Worm (Caenorhabditis elegans) whole organism, L1 larva: Measurements from ENCODE around the gene T17H7.7.
A peak's percentile ranks its signal among the peaks of the same experiment; 100 is the strongest.

Experiments
- C04F5.9 ChIP-seq: sonication (generic microtip); optimal IDR thresholded peaks from 2 replicates; lab custom pipeline; 2016; ENCODE audit warnings: missing genetic modification characterization, missing compliant biosample characterization
- F16B12.6 ChIP-seq: fragments of 150-350 bp; optimal IDR thresholded peaks from 2 replicates; lab custom pipeline; 2014; ENCODE audit warnings: missing biosample characterization, missing genetic modification characterization
- Y116A8C.19 ChIP-seq: sonication (generic microtip); optimal IDR thresholded peaks from 2 replicates; lab custom pipeline; 2016; ENCODE audit warnings: missing compliant biosample characterization, missing genetic modification characterization, borderline replicate concordance
- alr-1 ChIP-seq: fragments of 200-800 bp; sonication (Bioruptor generic); optimal IDR thresholded peaks from 2 replicates; lab custom pipeline; 2018; ENCODE audit warnings: borderline replicate concordance, mild to moderate bottlenecking, missing genetic modification characterization, missing compliant biosample characterization
- ama-1 ChIP-seq: fragments of 150-350 bp; optimal IDR thresholded peaks from 2 replicates; lab custom pipeline; 2014
- ceh-8 ChIP-seq: fragments of 200-800 bp; sonication (Bioruptor generic); optimal IDR thresholded peaks from 2 replicates; lab custom pipeline; 2018; ENCODE audit warnings: mild to moderate bottlenecking, missing genetic modification characterization, moderate library complexity, missing compliant biosample characterization
- ces-1 ChIP-seq: fragments of 150-350 bp; optimal IDR thresholded peaks from 2 replicates; lab custom pipeline; 2014; ENCODE audit warnings: missing biosample characterization, missing genetic modification reagents, missing genetic modification characterization
- dpl-1 ChIP-seq, 3 experiments: fragments of 150-350 bp in 2 of 3; sonication (generic microtip) in 1 of 3; optimal IDR thresholded peaks; 2 replicates each; lab custom pipeline; 2014 to 2017; ENCODE audit warnings: missing biosample characterization in 3 of 3, missing genetic modification characterization in 3 of 3, missing genetic modification reagents in 3 of 3
- dsc-1 ChIP-seq: sonication (generic microtip); optimal IDR thresholded peaks from 2 replicates; lab custom pipeline; 2016; ENCODE audit warnings: mild to moderate bottlenecking, missing genetic modification characterization, missing compliant biosample characterization
- efl-1 ChIP-seq, 4 experiments: fragments of 150-350 bp; optimal IDR thresholded peaks in 3 of 4; peaks in 1 of 4; 1 replicate in 1 of 4; 2 replicates in 3 of 4; lab custom pipeline; 2014; ENCODE audit warnings: missing biosample characterization in 2 of 4, missing genetic modification characterization in 2 of 4, missing genetic modification reagents in 2 of 4
- elt-2 ChIP-seq: sonication (generic microtip); optimal IDR thresholded peaks from 2 replicates; lab custom pipeline; 2016; ENCODE audit warnings: missing genetic modification characterization, mild to moderate bottlenecking, inconsistent platforms, missing compliant biosample characterization, missing genetic modification reagents
- ets-5 ChIP-seq: fragments of 200-800 bp; sonication (Bioruptor generic); IDR thresholded peaks from 2 replicates; pipeline ENCODE4 v1.3.6; 2022; ENCODE audit warnings: missing genetic modification characterization, missing compliant biosample characterization
- fkh-4 ChIP-seq: sonication (generic microtip); optimal IDR thresholded peaks from 2 replicates; lab custom pipeline; 2016; ENCODE audit warnings: missing compliant biosample characterization, missing genetic modification characterization, borderline replicate concordance
- fkh-8 ChIP-seq: sonication (generic microtip); optimal IDR thresholded peaks from 2 replicates; lab custom pipeline; 2016; ENCODE audit warnings: mild to moderate bottlenecking, missing genetic modification characterization, missing compliant biosample characterization
- hlh-4 ChIP-seq: sonication (generic microtip); optimal IDR thresholded peaks from 2 replicates; lab custom pipeline; 2016; ENCODE audit warnings: mild to moderate bottlenecking, missing genetic modification characterization, missing compliant biosample characterization
- hpl-2 ChIP-seq: fragments of 150-350 bp; optimal IDR thresholded peaks from 2 replicates; lab custom pipeline; 2014; ENCODE audit warnings: missing biosample characterization, missing genetic modification reagents, missing genetic modification characterization
- jun-1 ChIP-seq: fragments of 150-350 bp; optimal IDR thresholded peaks from 2 replicates; lab custom pipeline; 2014; ENCODE audit warnings: missing biosample characterization, missing genetic modification reagents, missing genetic modification characterization
- lin-15B ChIP-seq: fragments of 150-350 bp; sonication (generic microtip); optimal IDR thresholded peaks from 3 replicates; lab custom pipeline; 2014; ENCODE audit warnings: missing biosample characterization, missing genetic modification characterization
- lin-35 ChIP-seq, 2 experiments: fragments of 150-350 bp; optimal IDR thresholded peaks; 2 replicates each; lab custom pipeline; 2014; ENCODE audit warnings: missing biosample characterization in 2 of 2, missing genetic modification characterization in 2 of 2, missing genetic modification reagents in 2 of 2
- lsy-2 ChIP-seq, 2 experiments: fragments of 150-350 bp; optimal IDR thresholded peaks; 2 replicates each; lab custom pipeline; 2014; ENCODE audit warnings: missing biosample characterization in 2 of 2, missing genetic modification characterization in 2 of 2
- mdl-1 ChIP-seq, 2 experiments: fragments of 150-350 bp; optimal IDR thresholded peaks; 2 replicates each; lab custom pipeline; 2014 to 2017; ENCODE audit warnings: missing biosample characterization in 2 of 2, missing genetic modification characterization in 2 of 2, inconsistent platforms in 1 of 2
- mep-1 ChIP-seq: fragments of 150-350 bp; optimal IDR thresholded peaks from 2 replicates; lab custom pipeline; 2014; ENCODE audit warnings: missing biosample characterization, missing genetic modification characterization
- nhr-12 ChIP-seq: sonication (generic microtip); optimal IDR thresholded peaks from 2 replicates; lab custom pipeline; 2017; ENCODE audit warnings: missing biosample characterization, missing genetic modification characterization
- nhr-19 ChIP-seq: fragments of 200-800 bp; sonication (Bioruptor generic); conservative IDR thresholded peaks from 2 replicates; pipeline ENCODE4 v1.3.6; 2022; ENCODE audit warnings: missing genetic modification characterization, missing compliant biosample characterization
- nhr-237 ChIP-seq: fragments of 150-350 bp; optimal IDR thresholded peaks from 2 replicates; lab custom pipeline; 2014; ENCODE audit warnings: missing biosample characterization, missing genetic modification characterization
- nhr-28 ChIP-seq: fragments of 150-350 bp; optimal IDR thresholded peaks from 2 replicates; lab custom pipeline; 2014; ENCODE audit warnings: missing biosample characterization, missing genetic modification characterization
- nhr-71 ChIP-seq: sonication (generic microtip); optimal IDR thresholded peaks from 2 replicates; lab custom pipeline; 2016; ENCODE audit warnings: mild to moderate bottlenecking, missing genetic modification characterization, moderate library complexity, missing compliant biosample characterization
- nhr-85 ChIP-seq: sonication (generic microtip); peaks from one replicate; lab custom pipeline; 2016; ENCODE audit warnings: missing genetic modification characterization, inconsistent platforms, missing compliant biosample characterization
- nhr-90 ChIP-seq: sonication (generic microtip); optimal IDR thresholded peaks from 2 replicates; lab custom pipeline; 2016; ENCODE audit warnings: mild to moderate bottlenecking, missing genetic modification characterization, missing compliant biosample characterization; ENCODE audit not compliant: poor library complexity
- pax-3 ChIP-seq: fragments of 200-800 bp; sonication (Bioruptor generic); optimal IDR thresholded peaks from 2 replicates; lab custom pipeline; 2018; ENCODE audit warnings: mild to moderate bottlenecking, missing genetic modification characterization, moderate library complexity, missing compliant biosample characterization
- sox-4 ChIP-seq: sonication (generic microtip); optimal IDR thresholded peaks from 2 replicates; lab custom pipeline; 2016; ENCODE audit warnings: missing genetic modification characterization, missing compliant biosample characterization
- sptf-1 ChIP-seq: fragments of 150-350 bp; optimal IDR thresholded peaks from 2 replicates; lab custom pipeline; 2014; ENCODE audit warnings: missing biosample characterization, missing genetic modification characterization
- tbx-2 ChIP-seq: sonication (generic microtip); optimal IDR thresholded peaks from 2 replicates; lab custom pipeline; 2016; ENCODE audit warnings: missing genetic modification characterization, missing compliant biosample characterization
- unc-130 ChIP-seq: fragments of 150-350 bp; optimal IDR thresholded peaks from 2 replicates; lab custom pipeline; 2017; ENCODE audit warnings: missing biosample characterization, missing genetic modification characterization, inconsistent platforms
- unc-30 ChIP-seq: sonication (generic microtip); optimal IDR thresholded peaks from 2 replicates; lab custom pipeline; 2017; ENCODE audit warnings: missing biosample characterization, missing genetic modification characterization
- unc-62 ChIP-seq: fragments of 150-350 bp; optimal IDR thresholded peaks from 2 replicates; lab custom pipeline; 2014; ENCODE audit warnings: missing biosample characterization, missing genetic modification reagents, missing genetic modification characterization
- unc-86 ChIP-seq: sonication (generic microtip); optimal IDR thresholded peaks from 2 replicates; lab custom pipeline; 2016; ENCODE audit warnings: missing genetic modification characterization, missing compliant biosample characterization
- unc-98 ChIP-seq: fragments of 200-800 bp; sonication (Bioruptor generic); IDR thresholded peaks from 2 replicates; pipeline ENCODE4 v1.3.6; 2022; ENCODE audit warnings: missing genetic modification characterization, missing compliant biosample characterization
- xbp-1 ChIP-seq: sonication (generic microtip); optimal IDR thresholded peaks from 2 replicates; lab custom pipeline; 2016; ENCODE audit warnings: missing genetic modification characterization, missing compliant biosample characterization
- zag-1 ChIP-seq: fragments of 150-350 bp; optimal IDR thresholded peaks from 2 replicates; lab custom pipeline; 2014; ENCODE audit warnings: missing biosample characterization, missing genetic modification characterization
- zip-4 ChIP-seq: fragments of 200-800 bp; sonication (Bioruptor generic); optimal IDR thresholded peaks from 2 replicates; lab custom pipeline; 2018; ENCODE audit warnings: mild to moderate bottlenecking, missing genetic modification characterization, moderate library complexity, missing compliant biosample characterization
- ztf-4 ChIP-seq: fragments of 150-350 bp; optimal IDR thresholded peaks from 2 replicates; lab custom pipeline; 2014; ENCODE audit warnings: missing biosample characterization, missing genetic modification characterization

The T17H7.7 gene

DNA sequence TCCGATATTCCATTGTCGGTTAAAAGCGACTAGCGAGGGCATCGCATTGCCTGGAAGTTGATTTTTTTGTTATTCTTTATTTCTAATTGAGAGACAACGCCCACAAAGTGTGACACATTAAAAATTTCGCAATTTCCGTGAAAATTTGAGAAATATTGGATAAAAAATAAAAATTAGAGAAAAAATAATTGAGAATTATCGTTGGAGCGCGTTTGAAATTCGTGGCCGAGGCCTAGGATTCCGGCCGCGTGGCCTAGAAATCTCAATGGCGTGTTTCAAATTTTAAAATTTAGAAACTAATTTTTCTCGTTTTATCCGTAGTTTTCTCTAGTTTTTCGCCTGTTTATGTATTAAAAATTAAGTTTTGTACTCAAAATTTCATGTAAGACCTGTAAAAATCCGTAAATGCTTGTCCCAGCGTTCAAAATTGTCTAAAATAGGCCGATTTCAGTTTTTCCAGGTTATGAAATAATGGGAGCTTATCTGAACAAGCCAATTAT is 25.4 kb upstream of the T17H7.7 start, which contains the start of the genes dagl-2 and ppm-1.G (continued):
- TF ChIP-seq jun-1 (tag; lab: Kevin White, UChicago) (peak; percentile 52), nhr-12 (tag; lab: Kevin White, UChicago) (no peak), mep-1 (peak; percentile 86), ama-1 (lab: Kevin White, UChicago) (no peak), zag-1 (tag; lab: Kevin White, UChicago) (no peak), mdl-1 (tag; optimal IDR thresholded peaks at IDR 0.05; lab: Kevin White, UChicago) (peak in 1 of 2 experiments; percentile 22), xbp-1 (peak; percentile 74), nhr-71 (tag; lab: Kevin White, UChicago) (peak; percentile 90), Y116A8C.19 (tag; lab: Kevin White, UChicago) (peak; percentile 5), fkh-4 (peak; percentile 75), F16B12.6 (peak; percentile 12), hpl-2 (GFP tag; lab: Kevin White, UChicago) (peak; percentile 46), unc-86 (tag; lab: Kevin White, UChicago) (peak; percentile 61), lsy-2 (tag; optimal IDR thresholded peaks at IDR 0.05; lab: Kevin White, UChicago) (peak; percentile 85 to 92), ceh-8 (GFP tag; lab: Kevin White, UChicago) (peak; percentile 79), nhr-90 (tag; lab: Kevin White, UChicago) (peak; percentile 86), hlh-4 (tag; lab: Kevin White, UChicago) (no peak), ets-5 (GFP tag; lab: Robert Waterston, UW) (no peak), zip-4 (GFP tag; lab: Kevin White, UChicago) (peak; percentile 90), unc-130 (tag; lab: Kevin White, UChicago) (peak; percentile 68), ztf-4 (tag; lab: Kevin White, UChicago) (no peak), nhr-19 (GFP tag; lab: Robert Waterston, UW) (peak; percentile 55), nhr-28 (tag; lab: Kevin White, UChicago) (no peak), sox-4 (tag; lab: Kevin White, UChicago) (peak; percentile 62)

DNA sequence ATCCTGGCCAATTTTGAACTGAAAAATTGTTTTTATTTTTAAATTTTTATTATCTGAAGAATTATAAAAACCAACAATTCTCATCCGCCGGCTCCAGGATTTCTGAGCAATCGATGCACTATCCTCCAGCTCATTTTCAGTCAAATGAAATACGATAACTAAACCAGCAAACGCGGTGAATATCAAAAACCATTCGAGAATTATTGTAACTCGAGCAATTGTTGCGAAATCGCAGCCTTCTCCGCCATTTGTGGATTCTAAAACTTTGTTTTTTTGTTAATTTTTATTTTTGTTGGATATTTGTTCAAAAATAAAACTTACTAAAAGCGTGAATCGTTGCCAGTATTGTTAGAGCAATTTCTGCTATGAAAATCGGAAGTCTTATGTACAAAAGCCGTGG is 24.6 kb upstream of the T17H7.7 start:
- TF ChIP-seq unc-30 (tag; lab: Kevin White, UChicago), result no peak
- no peak for TF ChIP-seq nhr-237 (tag; lab: Kevin White, UChicago)
- no peak for TF ChIP-seq C04F5.9 (tag; lab: Kevin White, UChicago)
- no peak for TF ChIP-seq efl-1 (optimal IDR thresholded peaks at IDR 0.05; lab: Kevin White, UChicago)
- TF ChIP-seq efl-1 (GFP tag; optimal IDR thresholded peaks at IDR 0.05 in 1 of 2; lab: Kevin White, UChicago), result peak in 1 of 2 experiments; percentile 78

ce11 chrIII:778771-779170 is 20.9 kb upstream of the T17H7.7 start, which contains the start of gene alh-11:
TSS of gene alh-11 (minus strand) at chrIII:778871.
- no peak for TF ChIP-seq tbx-2 (tag; lab: Kevin White, UChicago)
- TF ChIP-seq dpl-1 (GFP tag; optimal IDR thresholded peaks at IDR 0.05; lab: Kevin White, UChicago), result no peak
- no peak for TF ChIP-seq Y116A8C.19 (tag; lab: Kevin White, UChicago)
- TF ChIP-seq hpl-2 (GFP tag; lab: Kevin White, UChicago), result no peak

ce11 chrIII:775443-775842 is 17.6 kb upstream of the T17H7.7 start:
- TF ChIP-seq nhr-19 (GFP tag; lab: Robert Waterston, UW) (no peak), efl-1 (optimal IDR thresholded peaks at IDR 0.05; lab: Kevin White, UChicago) (no peak), efl-1 (GFP tag; optimal IDR thresholded peaks at IDR 0.05 in 1 of 2; lab: Kevin White, UChicago) (peak in 1 of 2 experiments; percentile 82)

ce11 chrIII:773114-773513 is 15.2 kb upstream of the T17H7.7 start, which contains the start of gene cyn-6:
TSS of gene cyn-6 (plus strand) at chrIII:773414.
- TF ChIP-seq ets-5 (GFP tag; lab: Robert Waterston, UW) (no peak), nhr-19 (GFP tag; lab: Robert Waterston, UW) (no peak), nhr-85 (tag; lab: Kevin White, UChicago) (no peak), unc-98 (no peak), lin-15B (tag; lab: Kevin White, UChicago) (no peak), ama-1 (lab: Kevin White, UChicago) (no peak), dpl-1 (GFP tag; optimal IDR thresholded peaks at IDR 0.05; lab: Kevin White, UChicago) (no peak), ces-1 (no peak), sptf-1 (tag; lab: Kevin White, UChicago) (no peak), dsc-1 (tag; lab: Kevin White, UChicago) (no peak), mep-1 (no peak), elt-2 (no peak), unc-62 (no peak), F16B12.6 (no peak), alr-1 (tag; lab: Kevin White, UChicago) (no peak), nhr-12 (tag; lab: Kevin White, UChicago) (no peak), lin-35 (GFP tag; optimal IDR thresholded peaks at IDR 0.05; lab: Kevin White, UChicago) (no peak), pax-3 (tag; lab: Kevin White, UChicago) (no peak), fkh-8 (no peak), tbx-2 (tag; lab: Kevin White, UChicago) (no peak)
